Worm (Caenorhabditis elegans) whole organism, young adult: ENCODE measurements around the gene C04A11.5.

ENCODE experiments used
- B0035.1 ChIP-seq: sonication (generic microtip); optimal IDR thresholded peaks from 2 replicates; lab custom pipeline; 2016; ENCODE audit warnings: missing genetic modification characterization, mild to moderate bottlenecking, missing compliant biosample characterization, missing genotype, missing genetic modification reagents
- C06A6.2 ChIP-seq: fragments of 200-800 bp; sonication (Bioruptor generic); conservative IDR thresholded peaks from 2 replicates; pipeline ENCODE4 v1.3.6; 2022; ENCODE audit warnings: missing genetic modification characterization, missing compliant biosample characterization
- F22D6.2 ChIP-seq: sonication (generic microtip); optimal IDR thresholded peaks from 2 replicates; lab custom pipeline; 2016; ENCODE audit warnings: mild to moderate bottlenecking, missing genetic modification characterization, missing compliant biosample characterization
- F23B12.7 ChIP-seq: sonication (generic microtip); optimal IDR thresholded peaks from 2 replicates; lab custom pipeline; 2017; ENCODE audit warnings: missing genetic modification characterization, mild to moderate bottlenecking, missing compliant biosample characterization, antibody characterized with exemption, moderate library complexity; ENCODE audit not compliant: insufficient read depth
- F33H1.4 ChIP-seq: fragments of 200-800 bp; sonication (Bioruptor generic); IDR thresholded peaks from 2 replicates; pipeline ENCODE4 v1.3.6; 2022; ENCODE audit warnings: missing genetic modification reagents, missing genetic modification characterization, missing compliant biosample characterization
- F57C9.4 ChIP-seq: sonication (generic microtip); optimal IDR thresholded peaks from 2 replicates; lab custom pipeline; 2017; ENCODE audit warnings: mild to moderate bottlenecking, missing genetic modification characterization, missing compliant biosample characterization
- Y67H2A.10 ChIP-seq: fragments of 200-800 bp; sonication (Bioruptor generic); conservative IDR thresholded peaks from 2 replicates; pipeline ENCODE4 v1.3.6; 2022; ENCODE audit warnings: missing genetic modification reagents, missing genetic modification characterization, missing compliant biosample characterization
- Y95B8A.8 ChIP-seq: fragments of 200-800 bp; sonication (Bioruptor generic); IDR thresholded peaks from 2 replicates; pipeline ENCODE4 v1.3.6; 2022; ENCODE audit warnings: missing genetic modification reagents, missing genetic modification characterization, missing compliant biosample characterization
- akir-1 ChIP-seq: fragments of 200-800 bp; sonication (Bioruptor generic); optimal IDR thresholded peaks from 2 replicates; lab custom pipeline; 2018; ENCODE audit warnings: mild to moderate bottlenecking, missing genetic modification characterization, moderate library complexity, missing compliant biosample characterization
- ama-1 ChIP-seq, 3 experiments: fragments of 150-350 bp in 1 of 3; sonication (generic microtip) in 2 of 3; optimal IDR thresholded peaks; 2 replicates each; lab custom pipeline; 2014 to 2018; ENCODE audit warnings: missing biosample characterization in 2 of 3, missing genetic modification characterization in 2 of 3, missing genetic modification reagents in 2 of 3
- aptf-3 ChIP-seq: fragments of 200-800 bp; sonication (Bioruptor generic); IDR thresholded peaks from 2 replicates; pipeline ENCODE4 v1.3.6; 2022; ENCODE audit warnings: missing genetic modification characterization, missing compliant biosample characterization
- athp-1 ChIP-seq: sonication (generic microtip); optimal IDR thresholded peaks from 2 replicates; lab custom pipeline; 2017; ENCODE audit warnings: mild to moderate bottlenecking, missing genetic modification characterization, missing compliant biosample characterization
- attf-5 ChIP-seq: fragments of 200-800 bp; sonication (Bioruptor generic); optimal IDR thresholded peaks from 2 replicates; lab custom pipeline; 2018; ENCODE audit warnings: mild to moderate bottlenecking, missing genetic modification characterization, missing compliant biosample characterization
- cebp-1 ChIP-seq, 2 experiments: fragments of 200-800 bp in 1 of 2; sonication (Bioruptor generic) in 1 of 2; sonication (generic microtip) in 1 of 2; IDR thresholded peaks in 1 of 2; optimal IDR thresholded peaks in 1 of 2; 2 replicates each; pipeline versions ENCODE4 v1.3.6 to Lab custom; 2017 to 2022; ENCODE audit warnings: missing compliant biosample characterization in 2 of 2, missing genetic modification characterization in 2 of 2, mild to moderate bottlenecking in 1 of 2, missing genetic modification reagents in 1 of 2, moderate library complexity in 1 of 2
- ceh-100 ChIP-seq: fragments of 200-800 bp; sonication (Bioruptor generic); IDR thresholded peaks from 2 replicates; pipeline ENCODE4 v1.3.6; 2022; ENCODE audit warnings: missing genetic modification reagents, missing genetic modification characterization, missing compliant biosample characterization
- ceh-58 ChIP-seq: fragments of 200-800 bp; sonication (Bioruptor generic); IDR thresholded peaks from 2 replicates; pipeline ENCODE4 v1.3.6; 2022; ENCODE audit warnings: missing genetic modification characterization, missing compliant biosample characterization
- chd-7 ChIP-seq: sonication (generic microtip); optimal IDR thresholded peaks from 2 replicates; lab custom pipeline; 2016; ENCODE audit warnings: mild to moderate bottlenecking, missing genetic modification characterization, moderate library complexity, missing compliant biosample characterization
- dox-1 ChIP-seq: fragments of 200-800 bp; sonication (Bioruptor generic); IDR thresholded peaks from 2 replicates; pipeline ENCODE4 v1.3.6; 2022; ENCODE audit warnings: missing genetic modification reagents, missing genetic modification characterization, missing compliant biosample characterization
- egrh-3 ChIP-seq: fragments of 200-800 bp; sonication (Bioruptor generic); IDR thresholded peaks from 2 replicates; pipeline ENCODE4 v1.3.6; 2022; ENCODE audit warnings: missing genetic modification reagents, missing genetic modification characterization, missing compliant biosample characterization
- gei-17 ChIP-seq: fragments of 200-800 bp; sonication (Bioruptor generic); optimal IDR thresholded peaks from 2 replicates; lab custom pipeline; 2018; ENCODE audit warnings: mild to moderate bottlenecking, missing genetic modification characterization, missing compliant biosample characterization
- him-1 ChIP-seq: sonication (generic microtip); optimal IDR thresholded peaks from 2 replicates; lab custom pipeline; 2016; ENCODE audit warnings: missing genotype, missing genetic modification reagents, missing genetic modification characterization, missing compliant biosample characterization
- let-526 ChIP-seq: fragments of 200-800 bp; sonication (Bioruptor generic); IDR thresholded peaks from 2 replicates; pipeline ENCODE4 v1.3.6; 2022; ENCODE audit warnings: missing genetic modification reagents, missing genetic modification characterization, missing compliant biosample characterization
- lin-26 ChIP-seq: fragments of 200-800 bp; sonication (Bioruptor generic); IDR thresholded peaks from 2 replicates; pipeline ENCODE4 v1.3.6; 2022; ENCODE audit warnings: missing genetic modification reagents, missing genetic modification characterization, missing compliant biosample characterization
- lin-40 ChIP-seq: sonication (generic microtip); optimal IDR thresholded peaks from 2 replicates; lab custom pipeline; 2016; ENCODE audit warnings: missing genetic modification characterization, mild to moderate bottlenecking, missing compliant biosample characterization, missing genotype, missing genetic modification reagents
- lin-54 ChIP-seq: fragments of 200-800 bp; sonication (Bioruptor generic); optimal IDR thresholded peaks from 2 replicates; lab custom pipeline; 2018; ENCODE audit warnings: mild to moderate bottlenecking, missing genetic modification characterization, missing compliant biosample characterization
- lsl-1 ChIP-seq: fragments of 200-800 bp; sonication (Bioruptor generic); optimal IDR thresholded peaks from 2 replicates; lab custom pipeline; 2018; ENCODE audit warnings: mild to moderate bottlenecking, missing genetic modification characterization, moderate library complexity, missing compliant biosample characterization
- madf-10 ChIP-seq: sonication (generic microtip); optimal IDR thresholded peaks from 2 replicates; lab custom pipeline; 2016; ENCODE audit warnings: mild to moderate bottlenecking, missing genetic modification characterization, missing compliant biosample characterization
- madf-8 ChIP-seq: fragments of 200-800 bp; sonication (Bioruptor generic); conservative IDR thresholded peaks from 2 replicates; pipeline ENCODE4 v1.3.6; 2022; ENCODE audit warnings: missing genetic modification reagents, missing genetic modification characterization, missing compliant biosample characterization
- mel-28 ChIP-seq: sonication (generic microtip); optimal IDR thresholded peaks from 2 replicates; lab custom pipeline; 2016; ENCODE audit warnings: borderline replicate concordance, mild to moderate bottlenecking, missing genetic modification characterization, missing compliant biosample characterization
- mes-4 ChIP-seq: sonication (generic microtip); optimal IDR thresholded peaks from 2 replicates; lab custom pipeline; 2016; ENCODE audit warnings: missing genotype, missing genetic modification characterization, missing compliant biosample characterization
- nfya-2 ChIP-seq: fragments of 200-800 bp; sonication (Bioruptor generic); IDR thresholded peaks from 2 replicates; pipeline ENCODE4 v1.3.6; 2022; ENCODE audit warnings: missing genetic modification reagents, missing genetic modification characterization, missing compliant biosample characterization
- nhr-179 ChIP-seq: sonication (generic microtip); optimal IDR thresholded peaks from 2 replicates; lab custom pipeline; 2016; ENCODE audit warnings: mild to moderate bottlenecking, missing genetic modification characterization, missing compliant biosample characterization
- nhr-80 ChIP-seq: sonication (generic microtip); optimal IDR thresholded peaks from 2 replicates; lab custom pipeline; 2016; ENCODE audit warnings: missing genetic modification characterization, missing compliant biosample characterization
- pbrm-1 ChIP-seq: fragments of 200-800 bp; sonication (Bioruptor generic); IDR thresholded peaks from 2 replicates; pipeline ENCODE4 v1.3.6; 2022; ENCODE audit warnings: missing genetic modification reagents, missing genetic modification characterization, missing compliant biosample characterization
- pha-4 ChIP-seq: fragments of 150-350 bp; sonication (generic microtip); optimal IDR thresholded peaks from 2 replicates; lab custom pipeline; 2014; ENCODE audit warnings: missing biosample characterization, missing genetic modification reagents, missing genetic modification characterization
- repo-1 ChIP-seq: sonication (generic microtip); optimal IDR thresholded peaks from 2 replicates; lab custom pipeline; 2017; ENCODE audit warnings: mild to moderate bottlenecking, missing genetic modification characterization, missing compliant biosample characterization
- sea-2 ChIP-seq: fragments of 200-800 bp; sonication (Bioruptor generic); IDR thresholded peaks from 2 replicates; pipeline ENCODE4 v1.3.6; 2022; ENCODE audit warnings: missing genetic modification characterization, missing compliant biosample characterization
- snpc-4 ChIP-seq, 5 experiments: fragments of 150-350 bp in 1 of 5; sonication (generic microtip) in 4 of 5; optimal IDR thresholded peaks; 2 replicates each; lab custom pipeline; 2014 to 2018; ENCODE audit warnings: missing genetic modification characterization in 5 of 5, missing biosample characterization in 3 of 5, antibody characterized with exemption in 2 of 5, mild to moderate bottlenecking in 2 of 5, missing compliant biosample characterization in 2 of 5, missing genotype in 2 of 5, moderate library complexity in 2 of 5, missing genetic modification reagents in 1 of 5
- somi-1 ChIP-seq: fragments of 200-800 bp; sonication (Bioruptor generic); optimal IDR thresholded peaks from 2 replicates; lab custom pipeline; 2018; ENCODE audit warnings: mild to moderate bottlenecking, missing genetic modification characterization, missing compliant biosample characterization
- tbp1 ChIP-seq: fragments of 200-800 bp; sonication (Bioruptor generic); optimal IDR thresholded peaks from 2 replicates; lab custom pipeline; 2018; ENCODE audit warnings: mild to moderate bottlenecking, missing genetic modification characterization, missing compliant biosample characterization
- unc-130 ChIP-seq: sonication (generic microtip); optimal IDR thresholded peaks from 2 replicates; lab custom pipeline; 2016; ENCODE audit warnings: missing genetic modification reagents, missing genetic modification characterization, missing compliant biosample characterization
- zfh-2 ChIP-seq: fragments of 200-800 bp; sonication (Bioruptor generic); conservative IDR thresholded peaks from 2 replicates; pipeline ENCODE4 v1.3.6; 2022; ENCODE audit warnings: missing genetic modification reagents, missing genetic modification characterization, missing compliant biosample characterization
- ztf-26 ChIP-seq: sonication (generic microtip); optimal IDR thresholded peaks from 2 replicates; lab custom pipeline; 2017; ENCODE audit warnings: missing genetic modification characterization, missing compliant biosample characterization

C04A11.5 gene

ce11 chrX:13666864-13667263, 2.5 kb downstream of the C04A11.5 start:
- no peak for TF ChIP-seq him-1 (tag; lab: Kevin White, UChicago)
- TF ChIP-seq mel-28 (tag; lab: Kevin White, UChicago): no peak
- no peak for TF ChIP-seq mes-4 (tag; lab: Kevin White, UChicago)
- TF ChIP-seq Y95B8A.8 (GFP tag; lab: Robert Waterston, UW): no peak
- TF ChIP-seq egrh-3 (GFP tag; lab: Robert Waterston, UW): no peak
- no peak for TF ChIP-seq F23B12.7
- TF ChIP-seq pha-4 (tag; lab: Kevin White, UChicago): no peak
- no peak for TF ChIP-seq nhr-80
- no peak for TF ChIP-seq madf-8
- TF ChIP-seq repo-1: no peak
- TF ChIP-seq, all 124 proteins: peak for 0

- TF ChIP-seq F33H1.4 (GFP tag; lab: Robert Waterston, UW): no peak
- no peak for TF ChIP-seq ceh-58
- no peak for TF ChIP-seq mes-4 (tag; lab: Kevin White, UChicago)
- no peak for TF ChIP-seq aptf-3 (GFP tag; lab: Robert Waterston, UW)
- no peak for TF ChIP-seq ztf-26 (tag; lab: Kevin White, UChicago)
- TF ChIP-seq him-1 (tag; lab: Kevin White, UChicago): no peak
- TF ChIP-seq dox-1 (GFP tag; lab: Robert Waterston, UW): no peak
- TF ChIP-seq lin-40 (tag; lab: Kevin White, UChicago): no peak
- no peak for TF ChIP-seq nhr-179 (tag; lab: Kevin White, UChicago)
- no peak for TF ChIP-seq gei-17 (GFP tag; lab: Kevin White, UChicago)
- TF ChIP-seq akir-1 (GFP tag; lab: Kevin White, UChicago): no peak
- TF ChIP-seq ama-1 (optimal IDR thresholded peaks at IDR 0.05; lab: Kevin White, UChicago): no peak
- TF ChIP-seq ama-1 (GFP tag; optimal IDR thresholded peaks at IDR 0.05; lab: Kevin White, UChicago): no peak
- TF ChIP-seq let-526 (GFP tag; lab: Robert Waterston, UW): no peak
- no peak for TF ChIP-seq chd-7 (tag; lab: Kevin White, UChicago)
- TF ChIP-seq ceh-100 (GFP tag; lab: Robert Waterston, UW): no peak
- TF ChIP-seq pbrm-1 (GFP tag; lab: Robert Waterston, UW): no peak
- TF ChIP-seq B0035.1 (tag; lab: Kevin White, UChicago): no peak
- no peak for TF ChIP-seq unc-130 (GFP tag; lab: Kevin White, UChicago)
- TF ChIP-seq zfh-2 (GFP tag; lab: Robert Waterston, UW): no peak
- no peak for TF ChIP-seq lsl-1 (GFP tag; lab: Kevin White, UChicago)
Measured at ce11 chrX:13668728-13669127, 4.3 kb downstream of the C04A11.5 start, which contains the start of gene C04A11.2. Gene C04A11.2 (minus strand): TSS chrX:13668828.

- TF ChIP-seq sea-2 (GFP tag; lab: Robert Waterston, UW) (no peak), nhr-80 (peak; percentile 69), tbp1 (peak; percentile 3), pha-4 (tag; lab: Kevin White, UChicago) (peak; percentile 59), F57C9.4 (tag; lab: Kevin White, UChicago) (no peak), athp-1 (tag; lab: Kevin White, UChicago) (no peak), lin-54 (GFP tag; lab: Kevin White, UChicago) (no peak), attf-5 (peak; percentile 91), snpc-4 (GFP tag; optimal IDR thresholded peaks at IDR 0.05; lab: Kevin White, UChicago) (no peak), snpc-4 (tag; optimal IDR thresholded peaks at IDR 0.05; lab: Kevin White, UChicago) (no peak), somi-1 (GFP tag; lab: Kevin White, UChicago) (no peak), mes-4 (tag; lab: Kevin White, UChicago) (no peak), F22D6.2 (tag; lab: Kevin White, UChicago) (no peak), nfya-2 (GFP tag; lab: Robert Waterston, UW) (no peak), Y67H2A.10 (no peak), lin-26 (GFP tag; lab: Robert Waterston, UW) (no peak), cebp-1 (GFP tag; IDR thresholded peaks at IDR 0.05; lab: Robert Waterston, UW) (no peak), cebp-1 (tag; optimal IDR thresholded peaks at IDR 0.05; lab: Kevin White, UChicago) (peak; percentile 33), C06A6.2 (no peak), madf-10 (no peak)
Measured at ce11 chrX:13669641-13670040, 5.3 kb downstream of the C04A11.5 start.
